Worm (Caenorhabditis elegans) whole organism, L1 larva: ENCODE measurements around the gene Y97E10AR.1.

ENCODE experiments used
- ceh-82 ChIP-seq, 3 experiments: fragments of 150-350 bp in 1 of 3; sonication (generic microtip) in 2 of 3; optimal IDR thresholded peaks; 2 replicates each; lab custom pipeline; 2014 to 2017; ENCODE audit warnings: missing biosample characterization in 3 of 3, missing genetic modification characterization in 3 of 3
- dpl-1 ChIP-seq, 3 experiments: fragments of 150-350 bp in 2 of 3; sonication (generic microtip) in 1 of 3; optimal IDR thresholded peaks; 2 replicates each; lab custom pipeline; 2014 to 2017; ENCODE audit warnings: missing biosample characterization in 3 of 3, missing genetic modification characterization in 3 of 3, missing genetic modification reagents in 3 of 3
- jun-1 ChIP-seq: fragments of 150-350 bp; optimal IDR thresholded peaks from 2 replicates; lab custom pipeline; 2014; ENCODE audit warnings: missing biosample characterization, missing genetic modification reagents, missing genetic modification characterization
- lin-35 ChIP-seq, 2 experiments: fragments of 150-350 bp; optimal IDR thresholded peaks; 2 replicates each; lab custom pipeline; 2014; ENCODE audit warnings: missing biosample characterization in 2 of 2, missing genetic modification characterization in 2 of 2, missing genetic modification reagents in 2 of 2
- nhr-237 ChIP-seq: fragments of 150-350 bp; optimal IDR thresholded peaks from 2 replicates; lab custom pipeline; 2014; ENCODE audit warnings: missing biosample characterization, missing genetic modification characterization

DNA sequence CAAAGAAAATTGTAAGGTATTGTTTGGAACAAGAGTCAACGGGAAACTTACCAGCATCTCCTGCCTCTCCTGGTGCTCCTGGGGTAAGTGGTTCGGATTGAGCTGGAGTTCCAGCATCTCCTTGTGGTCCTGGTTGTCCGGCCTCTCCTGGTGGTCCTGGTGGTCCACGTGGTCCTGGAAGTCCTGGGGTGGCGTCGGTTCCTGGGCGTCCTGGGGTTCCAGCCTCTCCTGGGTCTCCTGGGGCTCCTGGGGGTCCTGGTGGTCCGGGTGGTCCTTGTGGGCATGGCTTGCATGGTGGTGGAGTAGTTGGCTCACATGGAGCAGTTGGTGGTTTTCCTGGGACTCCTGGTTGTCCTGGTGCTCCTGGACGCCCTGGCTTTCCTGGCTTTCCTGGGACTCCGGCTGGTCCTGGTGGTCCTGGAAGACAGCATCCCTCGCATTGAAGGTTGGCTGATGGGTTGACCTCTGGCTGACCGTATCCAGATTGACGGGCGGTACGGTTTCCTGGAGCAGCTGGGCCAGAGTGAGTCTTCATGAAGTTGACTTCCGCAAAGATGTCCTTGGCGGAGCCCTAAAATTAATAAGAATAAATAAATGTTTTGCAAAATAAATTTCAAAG lies 48.9 kb downstream of the Y97E10AR.1 start:
- TF ChIP-seq lin-35 (GFP tag; optimal IDR thresholded peaks at IDR 0.05; lab: Kevin White, UChicago) (no peak), dpl-1 (GFP tag; optimal IDR thresholded peaks at IDR 0.05; lab: Kevin White, UChicago) (no peak), ceh-82 (tag; optimal IDR thresholded peaks at IDR 0.05; lab: Kevin White, UChicago) (no peak), jun-1 (tag; lab: Kevin White, UChicago) (no peak), nhr-237 (tag; lab: Kevin White, UChicago) (no peak)
